Fruit fly (Drosophila melanogaster) whole organism, embryonic: ENCODE data around the gene Ass.
A peak's percentile ranks its signal among the peaks of the same experiment; 100 is the strongest.

ENCODE experiments used
- abd-A ChIP-seq: fragments of 200-800 bp; sonication (Bioruptor generic); optimal IDR thresholded peaks from 3 replicates; lab custom pipeline; 2019; ENCODE audit warnings: missing biosample characterization, mild to moderate bottlenecking, missing genetic modification characterization, moderate library complexity
- wek ChIP-seq: fragments of 200-800 bp; sonication (Bioruptor generic); optimal IDR thresholded peaks from 3 replicates; lab custom pipeline; 2018; ENCODE audit warnings: missing biosample characterization, mild to moderate bottlenecking, missing genetic modification characterization, moderate library complexity

Ass gene

dm6 chr3R:6593068-6593567 is 51.1 kb downstream of the Ass start, which contains the start of gene dpr11 (continued):
- TF ChIP-seq wek (no peak), abd-A (tag; lab: Kevin White, UChicago) (peak; percentile 41)
